Worm (Caenorhabditis elegans) whole organism, late embryonic: Measurements from ENCODE around the gene srh-24.

Experiments
- C08G9.2 ChIP-seq: sonication (generic microtip); optimal IDR thresholded peaks from 2 replicates; lab custom pipeline; 2016; ENCODE audit warnings: mild to moderate bottlenecking, missing genetic modification characterization, moderate library complexity, missing compliant biosample characterization
- Y22D7AL.16 ChIP-seq: sonication (generic microtip); optimal IDR thresholded peaks from 2 replicates; lab custom pipeline; 2016; ENCODE audit warnings: missing genetic modification characterization, missing compliant biosample characterization
- ceh-18 ChIP-seq: sonication (generic microtip); optimal IDR thresholded peaks from 2 replicates; lab custom pipeline; 2016; ENCODE audit warnings: missing genetic modification characterization, missing compliant biosample characterization
- ceh-30 ChIP-seq: fragments of 150-350 bp; optimal IDR thresholded peaks from 2 replicates; lab custom pipeline; 2014; ENCODE audit warnings: missing biosample characterization, missing genetic modification characterization
- ceh-31 ChIP-seq: sonication (generic microtip); optimal IDR thresholded peaks from 2 replicates; lab custom pipeline; 2016; ENCODE audit warnings: missing genetic modification characterization, missing compliant biosample characterization
- ceh-6 ChIP-seq: fragments of 200-800 bp; sonication (Bioruptor generic); optimal IDR thresholded peaks from 2 replicates; lab custom pipeline; 2018; ENCODE audit warnings: mild to moderate bottlenecking, missing genetic modification characterization, missing compliant biosample characterization
- dmd-4 ChIP-seq: sonication (generic microtip); optimal IDR thresholded peaks from 2 replicates; lab custom pipeline; 2016; ENCODE audit warnings: borderline replicate concordance, missing genetic modification characterization, missing compliant biosample characterization
- dve-1 ChIP-seq: sonication (generic microtip); optimal IDR thresholded peaks from 2 replicates; lab custom pipeline; 2017; ENCODE audit warnings: antibody characterized with exemption, mild to moderate bottlenecking, missing genetic modification characterization, missing compliant biosample characterization
- elt-4 ChIP-seq: sonication (generic microtip); optimal IDR thresholded peaks from 2 replicates; lab custom pipeline; 2016; ENCODE audit warnings: missing genetic modification characterization, missing compliant biosample characterization
- hlh-13 ChIP-seq: fragments of 200-800 bp; sonication (Bioruptor generic); optimal IDR thresholded peaks from 2 replicates; lab custom pipeline; 2018; ENCODE audit warnings: mild to moderate bottlenecking, missing genetic modification characterization, missing compliant biosample characterization
- hlh-15 ChIP-seq: sonication (generic microtip); optimal IDR thresholded peaks from 2 replicates; lab custom pipeline; 2016; ENCODE audit warnings: missing genetic modification characterization, missing compliant biosample characterization
- hlh-30 ChIP-seq: sonication (generic microtip); optimal IDR thresholded peaks from 2 replicates; lab custom pipeline; 2017; ENCODE audit warnings: antibody characterized with exemption, missing genetic modification characterization, missing compliant biosample characterization; ENCODE audit not compliant: insufficient read depth
- lin-11 ChIP-seq: fragments of 200-800 bp; sonication (Bioruptor generic); optimal IDR thresholded peaks from 2 replicates; lab custom pipeline; 2018; ENCODE audit warnings: mild to moderate bottlenecking, missing genetic modification characterization, missing compliant biosample characterization
- nfya-1 ChIP-seq: sonication (generic microtip); optimal IDR thresholded peaks from 2 replicates; lab custom pipeline; 2017; ENCODE audit warnings: missing genetic modification characterization, mild to moderate bottlenecking, missing compliant biosample characterization, antibody characterized with exemption, moderate library complexity
- nhr-11 ChIP-seq: fragments of 150-350 bp; optimal IDR thresholded peaks from 2 replicates; lab custom pipeline; 2014; ENCODE audit warnings: missing biosample characterization, missing genetic modification characterization
- nhr-232 ChIP-seq: sonication (generic microtip); optimal IDR thresholded peaks from 2 replicates; lab custom pipeline; 2016; ENCODE audit warnings: missing genetic modification characterization, missing compliant biosample characterization
- npax-4 ChIP-seq: sonication (generic microtip); optimal IDR thresholded peaks from 2 replicates; lab custom pipeline; 2016; ENCODE audit warnings: missing genetic modification characterization, missing compliant biosample characterization
- pha-2 ChIP-seq: sonication (generic microtip); optimal IDR thresholded peaks from 2 replicates; lab custom pipeline; 2017; ENCODE audit warnings: mild to moderate bottlenecking, missing genetic modification characterization, missing compliant biosample characterization
- pqm-1 ChIP-seq: sonication (generic microtip); optimal IDR thresholded peaks from 2 replicates; lab custom pipeline; 2016; ENCODE audit warnings: missing genetic modification characterization, missing compliant biosample characterization
- rnt-1 ChIP-seq: sonication (generic microtip); optimal IDR thresholded peaks from 2 replicates; lab custom pipeline; 2016; ENCODE audit warnings: missing genetic modification characterization, missing compliant biosample characterization
- sdc-2 ChIP-seq: sonication (generic microtip); optimal IDR thresholded peaks from 2 replicates; lab custom pipeline; 2016; ENCODE audit warnings: missing genotype, missing genetic modification characterization, missing compliant biosample characterization

The srh-24 gene

DNA sequence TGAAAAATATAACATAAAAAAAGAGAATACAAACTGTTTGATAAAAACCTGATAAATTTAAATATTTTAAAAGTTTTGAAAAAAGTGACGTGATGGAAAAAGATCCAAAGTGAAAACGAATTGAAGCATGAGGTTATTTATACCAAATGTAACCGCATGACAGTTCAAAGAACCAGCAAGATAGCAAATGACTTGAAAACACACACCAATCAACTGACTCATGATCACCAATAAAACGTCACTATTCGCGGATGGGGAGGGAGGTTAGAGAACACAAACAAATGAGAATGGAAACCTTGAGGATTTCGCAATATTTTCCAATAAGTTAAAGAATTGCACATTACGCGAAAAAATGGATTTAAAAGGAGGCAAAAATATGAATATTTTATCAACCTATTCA is 51.4 kb downstream of the srh-24 start, which contains the start of gene C06B3.7:
Gene C06B3.7, plus strand, starts transcription at position 287 of the 400 bp plus-strand sequence.
- TF ChIP-seq nhr-232 (no peak), hlh-30 (tag; lab: Kevin White, UChicago) (peak; percentile 34)

DNA sequence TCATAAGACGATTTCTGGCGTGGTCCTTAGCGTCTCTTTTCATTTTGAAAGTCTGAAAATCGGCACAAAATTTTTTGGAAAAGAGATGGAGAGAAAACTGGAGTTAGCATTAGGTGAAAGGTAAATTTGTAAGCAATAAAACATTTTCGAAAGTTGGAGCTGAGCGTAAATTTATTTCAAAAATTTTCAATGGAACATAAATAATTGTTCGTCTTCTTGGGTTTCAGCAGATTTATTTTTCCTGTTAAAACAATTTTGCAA is 52.0 kb downstream of the srh-24 start, which contains the start of gene C06B3.6:
Gene C06B3.6, minus strand, starts transcription at position 52 of the 261 bp plus-strand sequence.
- no peak for TF ChIP-seq sdc-2
- no peak for TF ChIP-seq C08G9.2
- TF ChIP-seq ceh-6 (GFP tag; lab: Kevin White, UChicago) = no peak
- no peak for TF ChIP-seq pqm-1 (tag; lab: Kevin White, UChicago)
- TF ChIP-seq rnt-1 = no peak
- TF ChIP-seq dve-1 = no peak
- no peak for TF ChIP-seq hlh-30 (tag; lab: Kevin White, UChicago)
- TF ChIP-seq ceh-30 (tag; lab: Kevin White, UChicago) = no peak
- no peak for TF ChIP-seq Y22D7AL.16 (tag; lab: Kevin White, UChicago)
- TF ChIP-seq hlh-15 = no peak
- no peak for TF ChIP-seq pha-2
- TF ChIP-seq hlh-13 (GFP tag; lab: Kevin White, UChicago) = no peak
- TF ChIP-seq lin-11 (tag; lab: Kevin White, UChicago) = no peak
- no peak for TF ChIP-seq npax-4 (tag; lab: Kevin White, UChicago)
- no peak for TF ChIP-seq elt-4 (tag; lab: Kevin White, UChicago)
- no peak for TF ChIP-seq nfya-1 (tag; lab: Kevin White, UChicago)
- TF ChIP-seq nhr-11 (tag; lab: Kevin White, UChicago) = no peak
- no peak for TF ChIP-seq ceh-18
- no peak for TF ChIP-seq dmd-4
- TF ChIP-seq ceh-31 (tag; lab: Kevin White, UChicago) = no peak
